Worm (Caenorhabditis elegans) whole organism, early embryonic: ENCODE measurements around the gene irld-9.

ENCODE experiments used
- ama-1 ChIP-seq: fragments of 150-350 bp; optimal IDR thresholded peaks from 2 replicates; lab custom pipeline; 2014
- ceh-36 ChIP-seq: sonication (generic microtip); optimal IDR thresholded peaks from 2 replicates; lab custom pipeline; 2016; ENCODE audit warnings: missing genetic modification characterization, inconsistent platforms, missing compliant biosample characterization
- flt-1 ChIP-seq: fragments of 200-800 bp; sonication (Bioruptor generic); IDR thresholded peaks from 2 replicates; pipeline ENCODE4 v1.3.6; 2022; ENCODE audit warnings: missing genetic modification characterization, missing compliant biosample characterization
- hmbx-1 ChIP-seq: sonication (generic microtip); optimal IDR thresholded peaks from 2 replicates; lab custom pipeline; 2016; ENCODE audit warnings: mild to moderate bottlenecking, missing genetic modification characterization, missing compliant biosample characterization
- scrt-1 ChIP-seq: fragments of 200-800 bp; sonication (Bioruptor generic); IDR thresholded peaks from 2 replicates; pipeline ENCODE4 v1.3.6; 2022; ENCODE audit warnings: missing genetic modification characterization, missing compliant biosample characterization

DNA sequence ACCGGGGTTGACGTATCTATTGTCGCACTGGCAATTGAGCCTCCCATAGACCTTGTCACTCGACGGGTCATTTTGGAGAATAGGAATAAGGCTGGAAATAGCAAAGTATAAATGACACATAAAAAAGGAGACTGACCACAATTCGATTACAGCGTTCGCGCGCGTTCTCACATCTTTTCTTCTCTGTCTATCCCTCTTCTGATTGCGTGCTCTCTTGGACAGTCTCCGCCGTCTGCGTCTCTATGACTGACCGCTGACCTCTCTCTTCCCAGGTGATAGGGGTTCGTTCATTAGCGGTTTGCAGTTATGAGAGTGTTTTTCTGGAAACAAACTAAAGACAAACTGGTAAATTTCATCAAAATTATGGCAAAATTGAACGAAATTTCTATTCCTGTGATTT is 2.4 kb downstream of the irld-9 start, which contains the start of gene ceh-83:
- TF ChIP-seq flt-1 (GFP tag; lab: Robert Waterston, UW) (no peak), hmbx-1 (tag; lab: Kevin White, UChicago) (no peak), ama-1 (lab: Kevin White, UChicago) (no peak), ceh-36 (tag; lab: Kevin White, UChicago) (no peak), scrt-1 (GFP tag; lab: Robert Waterston, UW) (no peak)
